Worm (Caenorhabditis elegans) whole organism, young adult: Measurements from ENCODE around the gene rars-1.

ENCODE experiments used
- B0019.2 ChIP-seq: fragments of 200-800 bp; sonication (Bioruptor generic); conservative IDR thresholded peaks from 2 replicates; pipeline ENCODE4 v1.3.6; 2022; ENCODE audit warnings: missing genetic modification reagents, missing genetic modification characterization, missing compliant biosample characterization
- B0035.1 ChIP-seq: sonication (generic microtip); optimal IDR thresholded peaks from 2 replicates; lab custom pipeline; 2016; ENCODE audit warnings: missing genetic modification characterization, mild to moderate bottlenecking, missing compliant biosample characterization, missing genotype, missing genetic modification reagents
- B0261.1 ChIP-seq: sonication (generic microtip); optimal IDR thresholded peaks from 2 replicates; lab custom pipeline; 2016; ENCODE audit warnings: mild to moderate bottlenecking, missing genetic modification characterization, moderate library complexity, missing compliant biosample characterization
- C17E4.6 ChIP-seq: fragments of 200-800 bp; sonication (Bioruptor generic); IDR thresholded peaks from 2 replicates; pipeline ENCODE4 v1.3.6; 2022; ENCODE audit warnings: missing genetic modification reagents, missing genetic modification characterization, missing compliant biosample characterization
- F37B4.10 ChIP-seq: fragments of 200-800 bp; sonication (Bioruptor generic); IDR thresholded peaks from 2 replicates; pipeline ENCODE4 v1.3.6; 2022; ENCODE audit warnings: missing genetic modification characterization, missing compliant biosample characterization
- F49E8.2 ChIP-seq: sonication (generic microtip); optimal IDR thresholded peaks from 3 replicates; lab custom pipeline; 2017; ENCODE audit warnings: missing genetic modification characterization, mild to moderate bottlenecking, missing compliant biosample characterization, antibody characterized with exemption, moderate library complexity; ENCODE audit not compliant: insufficient read depth
- F52B5.7 ChIP-seq: sonication (generic microtip); optimal IDR thresholded peaks from 2 replicates; lab custom pipeline; 2016; ENCODE audit warnings: mild to moderate bottlenecking, missing genetic modification characterization, missing compliant biosample characterization
- Y56A3A.18 ChIP-seq: fragments of 200-800 bp; sonication (Bioruptor generic); IDR thresholded peaks from 2 replicates; pipeline ENCODE4 v1.3.6; 2022; ENCODE audit warnings: missing genetic modification reagents, missing genetic modification characterization, missing compliant biosample characterization
- Y79H2A.3 ChIP-seq: fragments of 200-800 bp; sonication (Bioruptor generic); conservative IDR thresholded peaks from 2 replicates; pipeline ENCODE4 v1.3.6; 2022; ENCODE audit warnings: missing genetic modification reagents, missing genetic modification characterization, missing compliant biosample characterization
- ZK185.1 ChIP-seq: sonication (generic microtip); optimal IDR thresholded peaks from 2 replicates; lab custom pipeline; 2016; ENCODE audit warnings: mild to moderate bottlenecking, missing genetic modification characterization, missing compliant biosample characterization; ENCODE audit not compliant: poor library complexity, severe bottlenecking
- aptf-2 ChIP-seq: fragments of 200-800 bp; sonication (Bioruptor generic); conservative IDR thresholded peaks from 2 replicates; pipeline ENCODE4 v1.3.6; 2022; ENCODE audit warnings: missing genetic modification reagents, missing genetic modification characterization, missing compliant biosample characterization
- atf-7 ChIP-seq: sonication (generic microtip); optimal IDR thresholded peaks from 2 replicates; lab custom pipeline; 2017; ENCODE audit warnings: mild to moderate bottlenecking, missing genetic modification characterization, missing compliant biosample characterization
- attf-3 ChIP-seq: fragments of 200-800 bp; sonication (Bioruptor generic); conservative IDR thresholded peaks from 2 replicates; pipeline ENCODE4 v1.3.6; 2022; ENCODE audit warnings: missing genetic modification reagents, missing genetic modification characterization, missing compliant biosample characterization
- cebp-2 ChIP-seq: fragments of 200-800 bp; sonication (Bioruptor generic); IDR thresholded peaks from 2 replicates; pipeline ENCODE4 v1.3.6; 2022; ENCODE audit warnings: missing genetic modification characterization, missing compliant biosample characterization
- ceh-40 ChIP-seq: fragments of 200-800 bp; sonication (Bioruptor generic); IDR thresholded peaks from 2 replicates; pipeline ENCODE4 v1.3.6; 2022; ENCODE audit warnings: missing genetic modification characterization, missing compliant biosample characterization
- ceh-79 ChIP-seq: sonication (generic microtip); optimal IDR thresholded peaks from 2 replicates; lab custom pipeline; 2017; ENCODE audit warnings: mild to moderate bottlenecking, missing genetic modification characterization, missing compliant biosample characterization
- ceh-91 ChIP-seq: fragments of 200-800 bp; sonication (Bioruptor generic); IDR thresholded peaks from 2 replicates; pipeline ENCODE4 v1.3.6; 2022; ENCODE audit warnings: missing genetic modification reagents, missing genetic modification characterization, missing compliant biosample characterization
- chd-7 ChIP-seq: sonication (generic microtip); optimal IDR thresholded peaks from 2 replicates; lab custom pipeline; 2016; ENCODE audit warnings: mild to moderate bottlenecking, missing genetic modification characterization, moderate library complexity, missing compliant biosample characterization
- die-1 ChIP-seq: sonication (generic microtip); optimal IDR thresholded peaks from 2 replicates; lab custom pipeline; 2016; ENCODE audit warnings: missing genotype, mild to moderate bottlenecking, missing genetic modification characterization, missing compliant biosample characterization
- egrh-3 ChIP-seq: fragments of 200-800 bp; sonication (Bioruptor generic); IDR thresholded peaks from 2 replicates; pipeline ENCODE4 v1.3.6; 2022; ENCODE audit warnings: missing genetic modification reagents, missing genetic modification characterization, missing compliant biosample characterization
- him-1 ChIP-seq: sonication (generic microtip); optimal IDR thresholded peaks from 2 replicates; lab custom pipeline; 2016; ENCODE audit warnings: missing genotype, missing genetic modification reagents, missing genetic modification characterization, missing compliant biosample characterization
- hlh-26 ChIP-seq: fragments of 200-800 bp; sonication (Bioruptor generic); conservative IDR thresholded peaks from 2 replicates; pipeline ENCODE4 v1.3.6; 2022; ENCODE audit warnings: missing genetic modification reagents, missing genetic modification characterization, missing compliant biosample characterization
- hmg-1.2 ChIP-seq: fragments of 200-800 bp; sonication (Bioruptor generic); IDR thresholded peaks from 2 replicates; pipeline ENCODE4 v1.3.6; 2022; ENCODE audit warnings: missing genetic modification reagents, missing genetic modification characterization, missing compliant biosample characterization
- hrde-1 ChIP-seq: sonication (generic microtip); optimal IDR thresholded peaks from 2 replicates; lab custom pipeline; 2016; ENCODE audit warnings: missing genetic modification characterization, mild to moderate bottlenecking, missing compliant biosample characterization, moderate library complexity, missing genotype, missing genetic modification reagents, borderline replicate concordance
- let-607 ChIP-seq, 2 experiments: fragments of 200-800 bp in 1 of 2; sonication (Bioruptor generic) in 1 of 2; sonication (generic microtip) in 1 of 2; optimal IDR thresholded peaks; 2 replicates each; lab custom pipeline; 2016 to 2018; ENCODE audit warnings: mild to moderate bottlenecking in 2 of 2, missing compliant biosample characterization in 2 of 2, missing genetic modification characterization in 2 of 2, moderate library complexity in 2 of 2, missing genotype in 1 of 2
- lin-40 ChIP-seq: sonication (generic microtip); optimal IDR thresholded peaks from 2 replicates; lab custom pipeline; 2016; ENCODE audit warnings: missing genetic modification characterization, mild to moderate bottlenecking, missing compliant biosample characterization, missing genotype, missing genetic modification reagents
- lin-54 ChIP-seq: fragments of 200-800 bp; sonication (Bioruptor generic); optimal IDR thresholded peaks from 2 replicates; lab custom pipeline; 2018; ENCODE audit warnings: mild to moderate bottlenecking, missing genetic modification characterization, missing compliant biosample characterization
- madf-10 ChIP-seq: sonication (generic microtip); optimal IDR thresholded peaks from 2 replicates; lab custom pipeline; 2016; ENCODE audit warnings: mild to moderate bottlenecking, missing genetic modification characterization, missing compliant biosample characterization
- madf-6 ChIP-seq: fragments of 200-800 bp; sonication (Bioruptor generic); IDR thresholded peaks from 2 replicates; pipeline ENCODE4 v1.3.6; 2022; ENCODE audit warnings: missing genetic modification reagents, missing genetic modification characterization, missing compliant biosample characterization
- nfyb-1 ChIP-seq: fragments of 200-800 bp; sonication (Bioruptor generic); IDR thresholded peaks from 2 replicates; pipeline ENCODE4 v1.3.6; 2022; ENCODE audit warnings: missing genetic modification reagents, missing genetic modification characterization, missing compliant biosample characterization
- nhr-120 ChIP-seq: fragments of 200-800 bp; sonication (Bioruptor generic); IDR thresholded peaks from 2 replicates; pipeline ENCODE4 v1.3.6; 2022; ENCODE audit warnings: missing genetic modification characterization, missing compliant biosample characterization
- pbrm-1 ChIP-seq: fragments of 200-800 bp; sonication (Bioruptor generic); IDR thresholded peaks from 2 replicates; pipeline ENCODE4 v1.3.6; 2022; ENCODE audit warnings: missing genetic modification reagents, missing genetic modification characterization, missing compliant biosample characterization
- pha-4 ChIP-seq: fragments of 150-350 bp; sonication (generic microtip); optimal IDR thresholded peaks from 2 replicates; lab custom pipeline; 2014; ENCODE audit warnings: missing biosample characterization, missing genetic modification reagents, missing genetic modification characterization
- rcor-1 ChIP-seq: fragments of 200-800 bp; sonication (Bioruptor generic); IDR thresholded peaks from 2 replicates; pipeline ENCODE4 v1.3.6; 2022; ENCODE audit warnings: missing genetic modification reagents, missing genetic modification characterization, missing compliant biosample characterization
- rpc-1 ChIP-seq, 2 experiments: fragments of 150-350 bp in 1 of 2; sonication (generic microtip) in 1 of 2; optimal IDR thresholded peaks; 2 replicates each; lab custom pipeline; 2014 to 2018; ENCODE audit warnings: missing biosample characterization in 1 of 2, missing genetic modification characterization in 1 of 2, missing genetic modification reagents in 1 of 2, missing genotype in 1 of 2
- snpc-3.4 ChIP-seq: sonication (generic microtip); optimal IDR thresholded peaks from 2 replicates; lab custom pipeline; 2017; ENCODE audit warnings: missing genetic modification characterization, mild to moderate bottlenecking, missing compliant biosample characterization, antibody characterized with exemption, moderate library complexity, missing genotype, missing genetic modification reagents
- sptf-2 ChIP-seq: fragments of 200-800 bp; sonication (Bioruptor generic); optimal IDR thresholded peaks from 2 replicates; lab custom pipeline; 2018; ENCODE audit warnings: mild to moderate bottlenecking, missing genetic modification characterization, missing compliant biosample characterization
- tbp1 ChIP-seq: fragments of 200-800 bp; sonication (Bioruptor generic); optimal IDR thresholded peaks from 2 replicates; lab custom pipeline; 2018; ENCODE audit warnings: mild to moderate bottlenecking, missing genetic modification characterization, missing compliant biosample characterization
- tbx-9 ChIP-seq: sonication (generic microtip); optimal IDR thresholded peaks from 2 replicates; lab custom pipeline; 2016; ENCODE audit warnings: borderline replicate concordance, missing genetic modification characterization, inconsistent platforms, missing compliant biosample characterization
- tlf-1 ChIP-seq: fragments of 200-800 bp; sonication (Bioruptor generic); optimal IDR thresholded peaks from 2 replicates; lab custom pipeline; 2018; ENCODE audit warnings: mild to moderate bottlenecking, missing genetic modification characterization, missing compliant biosample characterization
- zim-3 ChIP-seq: sonication (generic microtip); optimal IDR thresholded peaks from 2 replicates; lab custom pipeline; 2017; ENCODE audit warnings: mild to moderate bottlenecking, missing genetic modification characterization, moderate library complexity, missing compliant biosample characterization
- ztf-18 ChIP-seq: sonication (generic microtip); optimal IDR thresholded peaks from 2 replicates; lab custom pipeline; 2016; ENCODE audit warnings: missing genotype, mild to moderate bottlenecking, missing genetic modification characterization, missing compliant biosample characterization

The rars-1 gene

ce11 chrIII:4947352-4947751 lies 30.4 kb upstream of the rars-1 start (continued):
- TF ChIP-seq B0261.1 (tag; lab: Kevin White, UChicago) (no peak), hlh-26 (GFP tag; lab: Robert Waterston, UW) (no peak), lin-54 (GFP tag; lab: Kevin White, UChicago) (no peak), F49E8.2 (no peak), hrde-1 (tag; lab: Kevin White, UChicago) (no peak), B0035.1 (tag; lab: Kevin White, UChicago) (no peak), sptf-2 (GFP tag; lab: Kevin White, UChicago) (no peak), madf-10 (tag; lab: Kevin White, UChicago) (no peak), Y79H2A.3 (no peak), ceh-79 (tag; lab: Kevin White, UChicago) (no peak), Y56A3A.18 (GFP tag; lab: Robert Waterston, UW) (no peak), pha-4 (tag; lab: Kevin White, UChicago) (no peak), tbp1 (GFP tag; lab: Kevin White, UChicago) (no peak), rcor-1 (GFP tag; lab: Robert Waterston, UW) (0 out of 2 replicates have a peak, but pooled peaks have one; percentile 15), chd-7 (tag; lab: Kevin White, UChicago) (peak; percentile 56), B0019.2 (no peak), cebp-2 (no peak), let-607 (tag; optimal IDR thresholded peaks at IDR 0.05; lab: Kevin White, UChicago) (no peak), ZK185.1 (no peak), nfyb-1 (GFP tag; lab: Robert Waterston, UW) (no peak), C17E4.6 (0 out of 2 replicates have a peak, but pooled peaks have one; percentile 20), zim-3 (no peak), ceh-91 (no peak), hmg-1.2 (GFP tag; lab: Robert Waterston, UW) (no peak), tbx-9 (no peak), tlf-1 (GFP tag; lab: Kevin White, UChicago) (no peak), him-1 (tag; lab: Kevin White, UChicago) (peak; percentile 5), attf-3 (GFP tag; lab: Robert Waterston, UW) (no peak), egrh-3 (GFP tag; lab: Robert Waterston, UW) (peak; percentile 71), madf-6 (GFP tag; lab: Robert Waterston, UW) (peak; percentile 45), atf-7 (tag; lab: Kevin White, UChicago) (no peak), F52B5.7 (tag; lab: Kevin White, UChicago) (no peak), pbrm-1 (0 out of 2 replicates have a peak, but pooled peaks have one; percentile 35), aptf-2 (GFP tag; lab: Robert Waterston, UW) (no peak), ztf-18 (tag; lab: Kevin White, UChicago) (no peak), ceh-40 (GFP tag; lab: Robert Waterston, UW) (no peak)

- TF ChIP-seq F52B5.7 (tag; lab: Kevin White, UChicago) (no peak), F37B4.10 (GFP tag; lab: Robert Waterston, UW) (no peak), lin-40 (tag; lab: Kevin White, UChicago) (no peak), die-1 (tag; lab: Kevin White, UChicago) (no peak), rpc-1 (optimal IDR thresholded peaks at IDR 0.05; lab: Kevin White, UChicago) (no peak), rpc-1 (tag; optimal IDR thresholded peaks at IDR 0.05; lab: Kevin White, UChicago) (no peak), nhr-120 (GFP tag; lab: Robert Waterston, UW) (no peak), lin-54 (GFP tag; lab: Kevin White, UChicago) (no peak), F49E8.2 (no peak), snpc-3.4 (tag; lab: Kevin White, UChicago) (no peak)
- TF ChIP-seq, all 124 proteins: peak for 0
These were observed 27.2 kb upstream of the rars-1 start, which contains the start of gene ntl-9 for ce11 chrIII:4944213-4944612. Gene ntl-9 (plus strand): TSS chrIII:4944513.
